Fruit fly (Drosophila melanogaster) whole organism, embryonic: ENCODE results near the gene RabGGTa.

ENCODE experiments used
- Atf3 ChIP-seq: fragments of 200-800 bp; sonication (Bioruptor generic); optimal IDR thresholded peaks from 3 replicates; lab custom pipeline; 2016; ENCODE audit warnings: missing biosample characterization, missing genetic modification characterization
- CG1024 ChIP-seq: fragments of 200-800 bp; sonication (Bioruptor generic); IDR thresholded peaks from 2 replicates; pipeline ENCODE4 v1.3.6; 2022; ENCODE audit warnings: missing biosample characterization, missing genetic modification characterization
- CG10321 ChIP-seq: fragments of 200-800 bp; sonication (Bioruptor generic); IDR thresholded peaks from 2 replicates; pipeline ENCODE4 v1.3.6; 2022; ENCODE audit warnings: missing biosample characterization, missing genetic modification characterization
- CG10959 ChIP-seq: fragments of 200-800 bp; sonication (Bioruptor generic); IDR thresholded peaks from 2 replicates; pipeline ENCODE4 v1.3.6; 2022; ENCODE audit warnings: missing biosample characterization, missing genetic modification characterization
- CG11504 ChIP-seq: fragments of 200-800 bp; sonication (Bioruptor generic); optimal IDR thresholded peaks from 3 replicates; lab custom pipeline; 2019; ENCODE audit warnings: missing biosample characterization, mild to moderate bottlenecking, missing genetic modification characterization, moderate library complexity
- CG13424 ChIP-seq: fragments of 200-800 bp; sonication (Bioruptor generic); optimal IDR thresholded peaks from 2 replicates; lab custom pipeline; 2019; ENCODE audit warnings: missing biosample characterization, mild to moderate bottlenecking, missing genetic modification characterization, moderate library complexity
- CG15514 ChIP-seq: fragments of 200-800 bp; sonication (Bioruptor generic); optimal IDR thresholded peaks from 3 replicates; lab custom pipeline; 2017; ENCODE audit warnings: missing biosample characterization, missing genetic modification characterization, mild to moderate bottlenecking, moderate library complexity, missing genetic modification reagents
- CG1603 ChIP-seq: fragments of 200-800 bp; sonication (Bioruptor generic); optimal IDR thresholded peaks from 2 replicates; lab custom pipeline; 2019; ENCODE audit warnings: missing biosample characterization, mild to moderate bottlenecking, missing genetic modification characterization, moderate library complexity
- CG17912 ChIP-seq: fragments of 200-800 bp; sonication (Bioruptor generic); optimal IDR thresholded peaks from 2 replicates; lab custom pipeline; 2018; ENCODE audit warnings: missing biosample characterization, mild to moderate bottlenecking, missing genetic modification characterization
- CG18476 ChIP-seq: fragments of 200-800 bp; sonication (Bioruptor generic); optimal IDR thresholded peaks from 2 replicates; lab custom pipeline; 2016; ENCODE audit warnings: missing biosample characterization, mild to moderate bottlenecking, missing genetic modification characterization
- CG32772 ChIP-seq: fragments of 200-800 bp; sonication (Bioruptor generic); IDR thresholded peaks from 2 replicates; pipeline ENCODE4 v1.3.6; 2022; ENCODE audit warnings: missing biosample characterization, missing genetic modification characterization
- CG3281 ChIP-seq: fragments of 200-800 bp; sonication (Bioruptor generic); optimal IDR thresholded peaks from 3 replicates; lab custom pipeline; 2017; ENCODE audit warnings: missing biosample characterization, mild to moderate bottlenecking, missing genetic modification characterization
- CG3407 ChIP-seq: fragments of 200-800 bp; sonication (Bioruptor generic); optimal IDR thresholded peaks from 2 replicates; lab custom pipeline; 2018; ENCODE audit warnings: missing biosample characterization, mild to moderate bottlenecking, missing genetic modification characterization
- CG3847 ChIP-seq: fragments of 200-800 bp; sonication (Bioruptor generic); IDR thresholded peaks from 2 replicates; pipeline ENCODE4 v1.3.6; 2022; ENCODE audit warnings: missing biosample characterization, missing genetic modification characterization
- CG6254 ChIP-seq: fragments of 200-800 bp; sonication (Bioruptor generic); optimal IDR thresholded peaks from 3 replicates; lab custom pipeline; 2017; ENCODE audit warnings: mild to moderate bottlenecking, missing biosample characterization, missing genetic modification reagents, missing genetic modification characterization
- CG7357 ChIP-seq: fragments of 200-800 bp; sonication (Bioruptor generic); IDR thresholded peaks from 3 replicates; pipeline ENCODE4 v1.3.6; 2022; ENCODE audit warnings: missing biosample characterization, missing genetic modification characterization
- CG7839 ChIP-seq: fragments of 200-800 bp; sonication (Bioruptor generic); optimal IDR thresholded peaks from 3 replicates; lab custom pipeline; 2018; ENCODE audit warnings: missing biosample characterization, mild to moderate bottlenecking, missing genetic modification characterization, moderate library complexity
- CG7928 ChIP-seq: fragments of 200-800 bp; sonication (Bioruptor generic); optimal IDR thresholded peaks from 2 replicates; lab custom pipeline; 2017; ENCODE audit warnings: missing biosample characterization, mild to moderate bottlenecking, missing genetic modification characterization
- CG8478 ChIP-seq: fragments of >200 bp; optimal IDR thresholded peaks from 2 replicates; lab custom pipeline; 2018
- CHES-1-like ChIP-seq: fragments of 200-800 bp; sonication (Bioruptor generic); optimal IDR thresholded peaks from 2 replicates; lab custom pipeline; 2016; ENCODE audit warnings: missing biosample characterization, missing genetic modification characterization
- CoRest ChIP-seq: fragments of 200-800 bp; sonication (Bioruptor generic); optimal IDR thresholded peaks from 3 replicates; lab custom pipeline; 2018; ENCODE audit warnings: missing biosample characterization, mild to moderate bottlenecking, missing genetic modification characterization, moderate library complexity
- CrebB ChIP-seq: fragments of 200-800 bp; sonication (Bioruptor generic); optimal IDR thresholded peaks from 3 replicates; lab custom pipeline; 2018; ENCODE audit warnings: missing biosample characterization, mild to moderate bottlenecking, missing genetic modification characterization
- Dad ChIP-seq: fragments of 200-800 bp; sonication (Bioruptor generic); optimal IDR thresholded peaks from 3 replicates; lab custom pipeline; 2016; ENCODE audit warnings: missing biosample characterization, missing genetic modification characterization
- Dp ChIP-seq: fragments of 200-800 bp; sonication (Bioruptor generic); optimal IDR thresholded peaks from 2 replicates; lab custom pipeline; 2018; ENCODE audit warnings: missing biosample characterization, mild to moderate bottlenecking, missing genetic modification characterization, moderate library complexity
- E2f2 ChIP-seq: fragments of 200-800 bp; sonication (Bioruptor generic); IDR thresholded peaks from 2 replicates; pipeline ENCODE4 v1.3.6; 2022; ENCODE audit warnings: missing biosample characterization, missing genetic modification characterization
- Ets65A ChIP-seq: fragments of 200-800 bp; sonication (Bioruptor generic); peaks from one replicate; lab custom pipeline; 2016; ENCODE audit warnings: missing biosample characterization, missing genetic modification characterization
- Fer2 ChIP-seq: fragments of 200-800 bp; sonication (Bioruptor generic); optimal IDR thresholded peaks from 2 replicates; lab custom pipeline; 2018; ENCODE audit warnings: missing biosample characterization, mild to moderate bottlenecking, missing genetic modification characterization, moderate library complexity
- Gug ChIP-seq: fragments of 200-800 bp; sonication (Bioruptor generic); IDR thresholded peaks from 4 replicates; pipeline ENCODE4 v1.3.6; 2022; ENCODE audit warnings: missing biosample characterization, missing genetic modification characterization
- HLH3B ChIP-seq: fragments of 200-800 bp; sonication (Bioruptor generic); IDR thresholded peaks from 2 replicates; pipeline ENCODE4 v1.3.6; 2022; ENCODE audit warnings: missing biosample characterization, missing genetic modification characterization
- Kr ChIP-seq: fragments of 200-800 bp; sonication (Bioruptor generic); optimal IDR thresholded peaks from 2 replicates; lab custom pipeline; 2017; ENCODE audit warnings: missing biosample characterization, mild to moderate bottlenecking, missing genetic modification characterization
- Lhr ChIP-seq: fragments of 200-800 bp; sonication (Bioruptor generic); optimal IDR thresholded peaks from 3 replicates; lab custom pipeline; 2017; ENCODE audit warnings: mild to moderate bottlenecking, missing biosample characterization, missing genetic modification reagents, missing genetic modification characterization
- Mes4 ChIP-seq: fragments of 200-800 bp; sonication (Bioruptor generic); optimal IDR thresholded peaks from 2 replicates; lab custom pipeline; 2016; ENCODE audit warnings: missing biosample characterization, missing genetic modification characterization
- Optix ChIP-seq: fragments of 200-800 bp; sonication (Bioruptor generic); IDR thresholded peaks from 3 replicates; pipeline ENCODE4 v1.3.6; 2022; ENCODE audit warnings: missing biosample characterization, missing genetic modification characterization
- Sin3A ChIP-seq: fragments of >200 bp; optimal IDR thresholded peaks from 2 replicates; lab custom pipeline; 2018
- Tbp ChIP-seq: fragments of >200 bp; optimal IDR thresholded peaks from 2 replicates; lab custom pipeline; 2018; ENCODE audit warnings: missing biosample characterization, missing genetic modification characterization
- btn ChIP-seq: fragments of 200-800 bp; sonication (Bioruptor generic); optimal IDR thresholded peaks from 2 replicates; lab custom pipeline; 2016; ENCODE audit warnings: missing biosample characterization, missing genetic modification characterization
- cas ChIP-seq: fragments of 200-800 bp; sonication (Bioruptor generic); IDR thresholded peaks from 2 replicates; pipeline ENCODE4 v1.3.6; 2022; ENCODE audit warnings: missing biosample characterization, missing genetic modification characterization
- da ChIP-seq: fragments of 200-800 bp; sonication (Bioruptor generic); optimal IDR thresholded peaks from 2 replicates; lab custom pipeline; 2016; ENCODE audit warnings: missing biosample characterization, missing genetic modification characterization
- exex ChIP-seq: fragments of 200-800 bp; sonication (Bioruptor generic); optimal IDR thresholded peaks from 4 replicates; lab custom pipeline; 2018; ENCODE audit warnings: missing biosample characterization, mild to moderate bottlenecking, missing genetic modification characterization, moderate library complexity
- fru ChIP-seq: fragments of >200 bp; optimal IDR thresholded peaks from 2 replicates; lab custom pipeline; 2017
- ham ChIP-seq: fragments of 200-800 bp; sonication (Bioruptor generic); IDR thresholded peaks from 2 replicates; pipeline ENCODE4 v1.3.6; 2022; ENCODE audit warnings: missing biosample characterization, missing genetic modification characterization
- hth ChIP-seq: fragments of >200 bp; optimal IDR thresholded peaks from 2 replicates; lab custom pipeline; 2017; ENCODE audit warnings: inconsistent platforms
- kah ChIP-seq: fragments of 200-800 bp; sonication (Bioruptor generic); optimal IDR thresholded peaks from 2 replicates; lab custom pipeline; 2018; ENCODE audit warnings: missing biosample characterization, mild to moderate bottlenecking, missing genetic modification characterization
- ken ChIP-seq: fragments of 200-800 bp; sonication (Bioruptor generic); IDR thresholded peaks from 3 replicates; pipeline ENCODE4 v1.3.6; 2022; ENCODE audit warnings: missing biosample characterization, missing genetic modification characterization
- nau ChIP-seq: fragments of 200-800 bp; sonication (Bioruptor generic); optimal IDR thresholded peaks from 3 replicates; lab custom pipeline; 2017; ENCODE audit warnings: missing biosample characterization, mild to moderate bottlenecking, missing genetic modification characterization, missing genetic modification reagents
- nerfin-1 ChIP-seq: fragments of 200-800 bp; sonication (Bioruptor generic); optimal IDR thresholded peaks from 3 replicates; lab custom pipeline; 2019; ENCODE audit warnings: missing biosample characterization, mild to moderate bottlenecking, missing genetic modification characterization, moderate library complexity
- prd ChIP-seq, 3 experiments: fragments of >200 bp in 2 of 3; fragments of 200-800 bp in 1 of 3; sonication (Bioruptor generic) in 1 of 3; optimal IDR thresholded peaks in 2 of 3; IDR thresholded peaks in 1 of 3; 2 replicates in 2 of 3; 3 replicates in 1 of 3; pipeline versions ENCODE4 v1.3.6 to Lab custom; 2017 to 2022; ENCODE audit warnings: missing biosample characterization in 1 of 3, missing genetic modification characterization in 1 of 3
- repo ChIP-seq: fragments of 200-800 bp; sonication (Bioruptor generic); optimal IDR thresholded peaks from 2 replicates; lab custom pipeline; 2016; ENCODE audit warnings: missing biosample characterization, missing genetic modification characterization
- slou ChIP-seq: fragments of 200-800 bp; sonication (Bioruptor generic); optimal IDR thresholded peaks from 3 replicates; lab custom pipeline; 2016; ENCODE audit warnings: missing biosample characterization, missing genetic modification characterization
- so ChIP-seq: fragments of 200-800 bp; sonication (Bioruptor generic); IDR thresholded peaks from 3 replicates; pipeline ENCODE4 v1.3.6; 2022; ENCODE audit warnings: missing biosample characterization, missing genetic modification characterization
- tx ChIP-seq: fragments of 200-800 bp; sonication (Bioruptor generic); optimal IDR thresholded peaks from 2 replicates; lab custom pipeline; 2016; ENCODE audit warnings: missing biosample characterization, missing genetic modification characterization
- usp ChIP-seq: fragments of >200 bp; optimal IDR thresholded peaks from 2 replicates; lab custom pipeline; 2017; ENCODE audit warnings: missing biosample characterization, missing genetic modification characterization
- zen ChIP-seq: fragments of 200-800 bp; sonication (Bioruptor generic); optimal IDR thresholded peaks from 3 replicates; lab custom pipeline; 2018; ENCODE audit warnings: missing biosample characterization, mild to moderate bottlenecking, missing genetic modification characterization, moderate library complexity
- zfh2 ChIP-seq: fragments of 200-800 bp; sonication (Bioruptor generic); optimal IDR thresholded peaks from 2 replicates; lab custom pipeline; 2016; ENCODE audit warnings: missing biosample characterization, missing genetic modification characterization

The RabGGTa gene

dm6 chr3R:5111887-5112286, 16.0 kb upstream of the RabGGTa start (continued):
- TF ChIP-seq tx (no peak), so (no peak), exex (no peak), CG15514 (no peak), CG13424 (no peak), Ets65A (no peak), kah (GFP tag; lab: Kevin White, UChicago) (no peak), CG3281 (GFP tag; lab: Kevin White, UChicago) (no peak), prd (optimal IDR thresholded peaks at IDR 0.05; lab: Kevin White, UChicago) (no peak), prd (GFP tag; IDR thresholded peaks at IDR 0.05; lab: Robert Waterston, UW) (no peak), CG18476 (no peak), Fer2 (no peak), cas (GFP tag; lab: Robert Waterston, UW) (no peak), CG3407 (GFP tag; lab: Kevin White, UChicago) (no peak), ham (GFP tag; lab: Robert Waterston, UW) (no peak), zen (tag; lab: Kevin White, UChicago) (no peak), CG7839 (no peak), usp (GFP tag; lab: Kevin White, UChicago) (no peak), repo (GFP tag; lab: Kevin White, UChicago) (no peak), Mes4 (GFP tag; lab: Kevin White, UChicago) (no peak), CG10321 (no peak), nau (GFP tag; lab: Kevin White, UChicago) (no peak), CHES-1-like (GFP tag; lab: Kevin White, UChicago) (no peak), Kr (peak; percentile 33), Gug (GFP tag; lab: Robert Waterston, UW) (peak; percentile 16; the same call in 1 of the 4 replicates), CG11504 (tag; lab: Kevin White, UChicago) (no peak), CG1024 (GFP tag; lab: Robert Waterston, UW) (no peak), btn (no peak), E2f2 (GFP tag; lab: Robert Waterston, UW) (no peak), Sin3A (lab: Kevin White, UChicago) (no peak), zfh2 (GFP tag; lab: Kevin White, UChicago) (no peak), CG6254 (GFP tag; lab: Kevin White, UChicago) (no peak), hth (lab: Kevin White, UChicago) (no peak), ken (0 out of 3 replicates have a peak, but pooled peaks have one; percentile 34), CG1603 (tag; lab: Kevin White, UChicago) (no peak), CG8478 (lab: Kevin White, UChicago) (no peak), CG3847 (GFP tag; lab: Robert Waterston, UW) (no peak), da (GFP tag; lab: Kevin White, UChicago) (no peak), CG10959 (GFP tag; lab: Robert Waterston, UW) (no peak), nerfin-1 (tag; lab: Kevin White, UChicago) (no peak), slou (GFP tag; lab: Kevin White, UChicago) (no peak), CrebB (tag; lab: Kevin White, UChicago) (no peak), CG7928 (GFP tag; lab: Kevin White, UChicago) (no peak), CoRest (no peak), Optix (0 out of 3 replicates have a peak, but pooled peaks have one; percentile 28), CG32772 (GFP tag; lab: Robert Waterston, UW) (0 out of 2 replicates have a peak, but pooled peaks have one; percentile 22), Dp (GFP tag; lab: Kevin White, UChicago) (no peak), CG7357 (no peak), HLH3B (GFP tag; lab: Robert Waterston, UW) (no peak), Lhr (GFP tag; lab: Kevin White, UChicago) (no peak), Atf3 (GFP tag; lab: Kevin White, UChicago) (no peak), CG17912 (GFP tag; lab: Kevin White, UChicago) (no peak), Tbp (GFP tag; lab: Kevin White, UChicago) (no peak), Dad (GFP tag; lab: Kevin White, UChicago) (no peak), fru (lab: Kevin White, UChicago) (no peak)
